Fruit fly (Drosophila melanogaster): Measurements from ENCODE around the gene mtSSB.

The mtSSB gene

dm6 chr3R:16247609-16248499 is 42.8 kb upstream of the mtSSB start (continued):
- peak; percentile 74 for TF ChIP-seq CG12299 (tag; optimal IDR thresholded peaks at IDR 0.05)
- no peak for TF ChIP-seq zen2 (GFP tag; IDR thresholded peaks at IDR 0.05; ENCODE audit: partially characterized antibody)
- peak; percentile 24 for TF ChIP-seq gsb-n (tag; optimal IDR thresholded peaks at IDR 0.05)
- TF ChIP-seq lab (GFP tag; optimal IDR thresholded peaks at IDR 0.05): peak; percentile 98
- TF ChIP-seq ken (GFP tag; IDR thresholded peaks at IDR 0.05): no peak
- TF ChIP-seq CG5953 (GFP tag; IDR thresholded peaks at IDR 0.05): peak; percentile 40; the same call in 1 of the 2 replicates
- TF ChIP-seq CG7745 (tag; optimal IDR thresholded peaks at IDR 0.05): no peak
- peak; percentile 69 for TF ChIP-seq CG17385 (GFP tag; optimal IDR thresholded peaks at IDR 0.05)
- TF ChIP-seq salm (tag; optimal IDR thresholded peaks at IDR 0.05): peak; percentile 8
- TF ChIP-seq psq (GFP tag; optimal IDR thresholded peaks at IDR 0.05): no peak
- TF ChIP-seq dpn (GFP tag; optimal IDR thresholded peaks at IDR 0.05): peak; percentile 53 to 60
- peak; percentile 75 for TF ChIP-seq CG14441 (GFP tag; IDR thresholded peaks at IDR 0.05)
- TF ChIP-seq trem (tag; optimal IDR thresholded peaks at IDR 0.05): peak; percentile 64
- TF ChIP-seq crol (GFP tag; IDR thresholded peaks at IDR 0.05): peak; percentile 58
- peak; percentile 87 for TF ChIP-seq CG6765 (GFP tag; optimal IDR thresholded peaks at IDR 0.05)
- TF ChIP-seq hb (GFP tag; IDR thresholded peaks at IDR 0.05; ENCODE audit: partially characterized antibody): no peak
- no peak for TF ChIP-seq crc (GFP tag; optimal IDR thresholded peaks at IDR 0.05)
- TF ChIP-seq CG16813 (GFP tag; IDR thresholded peaks at IDR 0.05; ENCODE audit: partially characterized antibody): no peak
- TF ChIP-seq CG7839 (tag; optimal IDR thresholded peaks at IDR 0.05): peak; percentile 77
- TF ChIP-seq ato (GFP tag; IDR thresholded peaks at IDR 0.05; ENCODE audit: partially characterized antibody): no peak
- no peak for TF ChIP-seq sens-2 (GFP tag; IDR thresholded peaks at IDR 0.05)
- peak; percentile 80 for TF ChIP-seq CG7987 (GFP tag; optimal IDR thresholded peaks at IDR 0.05)
- TF ChIP-seq CG9932 (GFP tag; IDR thresholded peaks at IDR 0.05): peak; percentile 48
- TF ChIP-seq CG31224 (GFP tag; IDR thresholded peaks at IDR 0.05): peak; percentile 67
- no peak for TF ChIP-seq vnd (GFP tag; IDR thresholded peaks at IDR 0.05; ENCODE audit: partially characterized antibody)
- peak; percentile 42 for TF ChIP-seq Nf-YB (GFP tag; optimal IDR thresholded peaks at IDR 0.05)
- TF ChIP-seq Sin3A (optimal IDR thresholded peaks at IDR 0.05): no peak
- TF ChIP-seq slou (GFP tag; optimal IDR thresholded peaks at IDR 0.05): no peak
- TF ChIP-seq CG17829 (tag; optimal IDR thresholded peaks at IDR 0.05): peak; percentile 79
- peak; percentile 86 for TF ChIP-seq CG1647 (GFP tag; optimal IDR thresholded peaks at IDR 0.05)
- TF ChIP-seq CG17612 (GFP tag; IDR thresholded peaks at IDR 0.05): peak; percentile 76
- TF ChIP-seq pita (GFP tag; optimal IDR thresholded peaks at IDR 0.05): no peak
- TF ChIP-seq slp2 (GFP tag; optimal IDR thresholded peaks at IDR 0.05): peak; percentile 55
- TF ChIP-seq Doc3 (GFP tag; IDR thresholded peaks at IDR 0.05; ENCODE audit: partially characterized antibody): no peak
- TF ChIP-seq CG17568 (GFP tag; optimal IDR thresholded peaks at IDR 0.05): no peak
- peak; percentile 27 for TF ChIP-seq CG30431 (GFP tag; optimal IDR thresholded peaks at IDR 0.05)
- peak; percentile 85 for TF ChIP-seq CG11695 (GFP tag; IDR thresholded peaks at IDR 0.05)
- TF ChIP-seq Chrac-16 (GFP tag; optimal IDR thresholded peaks at IDR 0.05): peak; percentile 34
- TF ChIP-seq Lim3 (GFP tag; IDR thresholded peaks at IDR 0.05): no peak
- no peak for TF ChIP-seq dm (GFP tag; optimal IDR thresholded peaks at IDR 0.05)
- peak in 1 of 2 experiments; percentile 20 for TF ChIP-seq crp (GFP tag; optimal IDR thresholded peaks at IDR 0.05)
- peak; percentile 80 for TF ChIP-seq NK7.1 (GFP tag; optimal IDR thresholded peaks at IDR 0.05)
- peak; percentile 93 for TF ChIP-seq sob (GFP tag; IDR thresholded peaks at IDR 0.05)
- TF ChIP-seq Dip2 (GFP tag; IDR thresholded peaks at IDR 0.05): peak; percentile 23; the same call in 1 of the 2 replicates
- peak; percentile 64 for TF ChIP-seq CG6689 (GFP tag; IDR thresholded peaks at IDR 0.05)
- no peak for TF ChIP-seq fu2 (GFP tag; optimal IDR thresholded peaks at IDR 0.05)
- TF ChIP-seq maf-S (GFP tag; optimal IDR thresholded peaks at IDR 0.05): peak; percentile 41
- TF ChIP-seq ranshi (GFP tag; IDR thresholded peaks at IDR 0.05): peak; percentile 82
- peak; percentile 65 for TF ChIP-seq repo (GFP tag; optimal IDR thresholded peaks at IDR 0.05)

Data from whole organism, embryonic.